Fruit fly (Drosophila melanogaster) whole organism, embryonic: ENCODE measurements around the gene Acp98AB.

Experiments used
- C15 ChIP-seq: fragments of 200-800 bp; sonication (Bioruptor generic); IDR thresholded peaks from 3 replicates; pipeline ENCODE4 v1.3.6; 2022; ENCODE audit warnings: missing biosample characterization, missing genetic modification characterization
- CG10431 ChIP-seq: fragments of 200-800 bp; sonication (Bioruptor generic); optimal IDR thresholded peaks from 3 replicates; lab custom pipeline; 2018; ENCODE audit warnings: missing biosample characterization, mild to moderate bottlenecking, missing genetic modification characterization
- CG11696 ChIP-seq: fragments of 200-800 bp; sonication (Bioruptor generic); IDR thresholded peaks from 2 replicates; pipeline ENCODE4 v1.3.6; 2022; ENCODE audit warnings: missing biosample characterization, missing genetic modification characterization
- CG11723 ChIP-seq: fragments of 200-800 bp; sonication (Bioruptor generic); optimal IDR thresholded peaks from 2 replicates; lab custom pipeline; 2017; ENCODE audit warnings: missing biosample characterization, mild to moderate bottlenecking, missing genetic modification characterization
- CG12659 ChIP-seq: fragments of 200-800 bp; sonication (Bioruptor generic); optimal IDR thresholded peaks from 3 replicates; lab custom pipeline; 2017; ENCODE audit warnings: mild to moderate bottlenecking, missing biosample characterization, missing genetic modification reagents, missing genetic modification characterization
- CG13287 ChIP-seq: fragments of 200-800 bp; sonication (Bioruptor generic); IDR thresholded peaks from 2 replicates; pipeline ENCODE4 v1.3.6; 2022; ENCODE audit warnings: missing biosample characterization, missing genetic modification characterization; ENCODE audit not compliant: partially characterized antibody
- CG13624 ChIP-seq: fragments of 200-800 bp; sonication (Bioruptor generic); optimal IDR thresholded peaks from 2 replicates; lab custom pipeline; 2016; ENCODE audit warnings: missing biosample characterization, missing genetic modification characterization
- CG14860 ChIP-seq: fragments of 200-800 bp; sonication (Bioruptor generic); IDR thresholded peaks from 3 replicates; pipeline ENCODE4 v1.3.6; 2022; ENCODE audit warnings: missing biosample characterization, missing genetic modification characterization; ENCODE audit not compliant: partially characterized antibody
- CG17359 ChIP-seq: fragments of 200-800 bp; sonication (Bioruptor generic); optimal IDR thresholded peaks from 3 replicates; lab custom pipeline; 2018; ENCODE audit warnings: missing biosample characterization, mild to moderate bottlenecking, missing genetic modification characterization, moderate library complexity
- CG3281 ChIP-seq: fragments of 200-800 bp; sonication (Bioruptor generic); optimal IDR thresholded peaks from 3 replicates; lab custom pipeline; 2017; ENCODE audit warnings: missing biosample characterization, mild to moderate bottlenecking, missing genetic modification characterization
- CG3407 ChIP-seq: fragments of 200-800 bp; sonication (Bioruptor generic); optimal IDR thresholded peaks from 2 replicates; lab custom pipeline; 2018; ENCODE audit warnings: missing biosample characterization, mild to moderate bottlenecking, missing genetic modification characterization
- CG3847 ChIP-seq: fragments of 200-800 bp; sonication (Bioruptor generic); IDR thresholded peaks from 2 replicates; pipeline ENCODE4 v1.3.6; 2022; ENCODE audit warnings: missing biosample characterization, missing genetic modification characterization
- CG42726 ChIP-seq: fragments of 200-800 bp; sonication (Bioruptor generic); IDR thresholded peaks from 2 replicates; pipeline ENCODE4 v1.3.6; 2022; ENCODE audit warnings: missing biosample characterization, missing genetic modification characterization; ENCODE audit not compliant: partially characterized antibody
- CG4424 ChIP-seq: fragments of 200-800 bp; sonication (Bioruptor generic); optimal IDR thresholded peaks from 3 replicates; lab custom pipeline; 2016; ENCODE audit warnings: missing biosample characterization, missing genetic modification characterization
- CG4707 ChIP-seq: fragments of 200-800 bp; sonication (Bioruptor generic); optimal IDR thresholded peaks from 2 replicates; lab custom pipeline; 2018; ENCODE audit warnings: missing biosample characterization, mild to moderate bottlenecking, missing genetic modification characterization, moderate library complexity
- CG6254 ChIP-seq: fragments of 200-800 bp; sonication (Bioruptor generic); optimal IDR thresholded peaks from 3 replicates; lab custom pipeline; 2017; ENCODE audit warnings: mild to moderate bottlenecking, missing biosample characterization, missing genetic modification reagents, missing genetic modification characterization
- CG6683 ChIP-seq: fragments of 200-800 bp; sonication (Bioruptor generic); optimal IDR thresholded peaks from 2 replicates; lab custom pipeline; 2017; ENCODE audit warnings: missing biosample characterization, mild to moderate bottlenecking, missing genetic modification characterization, missing genetic modification reagents
- CG6791 ChIP-seq: fragments of 200-800 bp; sonication (Bioruptor generic); IDR thresholded peaks from 3 replicates; pipeline ENCODE4 v1.3.6; 2022; ENCODE audit warnings: missing biosample characterization, missing genetic modification characterization; ENCODE audit not compliant: partially characterized antibody
- CkIIα-i1 ChIP-seq: fragments of 200-800 bp; sonication (Bioruptor generic); IDR thresholded peaks from 2 replicates; pipeline ENCODE4 v1.3.6; 2022; ENCODE audit warnings: missing biosample characterization, missing genetic modification characterization
- D ChIP-seq, 2 experiments: fragments of 200-800 bp in 1 of 2; fragments of >200 bp in 1 of 2; sonication (Bioruptor generic) in 1 of 2; optimal IDR thresholded peaks; 2 replicates in 1 of 2; 3 replicates in 1 of 2; lab custom pipeline; 2017; ENCODE audit warnings: mild to moderate bottlenecking in 1 of 2, missing biosample characterization in 1 of 2, missing genetic modification characterization in 1 of 2, missing genetic modification reagents in 1 of 2
- Dp ChIP-seq: fragments of 200-800 bp; sonication (Bioruptor generic); optimal IDR thresholded peaks from 2 replicates; lab custom pipeline; 2018; ENCODE audit warnings: missing biosample characterization, mild to moderate bottlenecking, missing genetic modification characterization, moderate library complexity
- Ets97D ChIP-seq: fragments of 200-800 bp; sonication (Bioruptor generic); optimal IDR thresholded peaks from 3 replicates; lab custom pipeline; 2016; ENCODE audit warnings: missing biosample characterization, missing genetic modification characterization
- H2.0 ChIP-seq: fragments of 200-800 bp; sonication (Bioruptor generic); IDR thresholded peaks from 2 replicates; pipeline ENCODE4 v1.3.6; 2022; ENCODE audit warnings: missing biosample characterization, missing genetic modification characterization
- Hr3 ChIP-seq: fragments of 200-800 bp; sonication (Bioruptor generic); optimal IDR thresholded peaks from 3 replicates; lab custom pipeline; 2016; ENCODE audit warnings: missing biosample characterization, missing genetic modification characterization
- Opbp ChIP-seq: fragments of 200-800 bp; sonication (Bioruptor generic); IDR thresholded peaks from 3 replicates; pipeline ENCODE4 v1.3.6; 2022; ENCODE audit warnings: missing biosample characterization, missing genetic modification characterization; ENCODE audit not compliant: partially characterized antibody
- PHDP ChIP-seq: fragments of 200-800 bp; sonication (Bioruptor generic); optimal IDR thresholded peaks from 3 replicates; lab custom pipeline; 2018; ENCODE audit warnings: missing biosample characterization, mild to moderate bottlenecking, missing genetic modification characterization, moderate library complexity
- Pdp1 ChIP-seq, 2 experiments: fragments of 200-800 bp; sonication (Bioruptor generic); optimal IDR thresholded peaks; 3 replicates each; lab custom pipeline; 2016; ENCODE audit warnings: missing biosample characterization in 2 of 2, missing genetic modification characterization in 2 of 2, mild to moderate bottlenecking in 1 of 2, moderate library complexity in 1 of 2
- Usf ChIP-seq: fragments of 200-800 bp; sonication (Bioruptor generic); optimal IDR thresholded peaks from 2 replicates; lab custom pipeline; 2017; ENCODE audit warnings: missing genotype, missing biosample characterization, missing genetic modification characterization
- btn ChIP-seq: fragments of 200-800 bp; sonication (Bioruptor generic); optimal IDR thresholded peaks from 2 replicates; lab custom pipeline; 2016; ENCODE audit warnings: missing biosample characterization, missing genetic modification characterization
- caup ChIP-seq: fragments of 200-800 bp; sonication (Bioruptor generic); optimal IDR thresholded peaks from 3 replicates; lab custom pipeline; 2017; ENCODE audit warnings: missing biosample characterization, mild to moderate bottlenecking, missing genetic modification characterization, moderate library complexity; ENCODE audit not compliant: severe bottlenecking
- cwo ChIP-seq: fragments of 200-800 bp; sonication (Bioruptor generic); optimal IDR thresholded peaks from 3 replicates; lab custom pipeline; 2017; ENCODE audit warnings: missing biosample characterization, missing genetic modification characterization, mild to moderate bottlenecking, moderate library complexity, missing genetic modification reagents
- dati ChIP-seq: fragments of 200-800 bp; sonication (Bioruptor generic); IDR thresholded peaks from 2 replicates; pipeline ENCODE4 v1.3.6; 2022; ENCODE audit warnings: missing biosample characterization, missing genetic modification characterization
- eyg ChIP-seq: fragments of 200-800 bp; sonication (Bioruptor generic); optimal IDR thresholded peaks from 3 replicates; lab custom pipeline; 2016; ENCODE audit warnings: missing biosample characterization, missing genetic modification characterization
- gsb ChIP-seq: fragments of 200-800 bp; sonication (Bioruptor generic); IDR thresholded peaks from 2 replicates; pipeline ENCODE4 v1.3.6; 2022; ENCODE audit warnings: missing biosample characterization, missing genetic modification characterization
- hkb ChIP-seq, 2 experiments: fragments of 200-800 bp in 1 of 2; fragments of >200 bp in 1 of 2; sonication (Bioruptor generic) in 1 of 2; IDR thresholded peaks in 1 of 2; optimal IDR thresholded peaks in 1 of 2; 2 replicates each; pipeline versions ENCODE4 v1.3.6 to Lab custom; 2017 to 2022; ENCODE audit warnings: missing biosample characterization in 1 of 2, missing genetic modification characterization in 1 of 2
- lmd ChIP-seq: fragments of 200-800 bp; sonication (Bioruptor generic); IDR thresholded peaks from 2 replicates; pipeline ENCODE4 v1.3.6; 2022; ENCODE audit warnings: missing biosample characterization, missing genetic modification characterization
- maf-S ChIP-seq: fragments of 200-800 bp; sonication (Bioruptor generic); optimal IDR thresholded peaks from 2 replicates; lab custom pipeline; 2016; ENCODE audit warnings: missing biosample characterization, missing genetic modification characterization
- mirr ChIP-seq: fragments of 200-800 bp; sonication (Bioruptor generic); optimal IDR thresholded peaks from 3 replicates; lab custom pipeline; 2018; ENCODE audit warnings: missing biosample characterization, mild to moderate bottlenecking, missing genetic modification characterization
- oc ChIP-seq: fragments of 200-800 bp; sonication (Bioruptor generic); optimal IDR thresholded peaks from 2 replicates; lab custom pipeline; 2018; ENCODE audit warnings: missing biosample characterization, mild to moderate bottlenecking, missing genetic modification characterization, moderate library complexity
- p53 ChIP-seq: fragments of 200-800 bp; sonication (Bioruptor generic); optimal IDR thresholded peaks from 2 replicates; lab custom pipeline; 2016; ENCODE audit warnings: missing biosample characterization, missing genetic modification characterization
- sima ChIP-seq: fragments of 200-800 bp; sonication (Bioruptor generic); optimal IDR thresholded peaks from 2 replicates; lab custom pipeline; 2016; ENCODE audit warnings: missing biosample characterization, missing genetic modification characterization
- trem ChIP-seq: fragments of 200-800 bp; optimal IDR thresholded peaks from 3 replicates; lab custom pipeline; 2019; ENCODE audit warnings: missing biosample characterization, mild to moderate bottlenecking, missing genetic modification characterization, moderate library complexity
- ttk ChIP-seq: fragments of 200-800 bp; sonication (Bioruptor generic); IDR thresholded peaks from 2 replicates; pipeline ENCODE4 v2.1.2; 2022; ENCODE audit warnings: missing biosample characterization, missing genetic modification characterization
- twi ChIP-seq: fragments of 200-800 bp; optimal IDR thresholded peaks from 2 replicates; lab custom pipeline; 2019; ENCODE audit warnings: missing biosample characterization, mild to moderate bottlenecking, missing genetic modification characterization, moderate library complexity
- tx ChIP-seq: fragments of 200-800 bp; sonication (Bioruptor generic); optimal IDR thresholded peaks from 2 replicates; lab custom pipeline; 2016; ENCODE audit warnings: missing biosample characterization, missing genetic modification characterization
- vvl ChIP-seq: fragments of 200-800 bp; sonication (Bioruptor generic); IDR thresholded peaks from 2 replicates; pipeline ENCODE4 v1.3.6; 2022; ENCODE audit warnings: missing biosample characterization, missing genetic modification characterization
- wor ChIP-seq: fragments of 200-800 bp; sonication (Bioruptor generic); IDR thresholded peaks from 2 replicates; pipeline ENCODE4 v1.3.6; 2022; ENCODE audit warnings: missing biosample characterization, missing genetic modification characterization
- zfh1 ChIP-seq: fragments of 200-800 bp; sonication (Bioruptor generic); IDR thresholded peaks from 3 replicates; pipeline ENCODE4 v1.3.6; 2022; ENCODE audit warnings: missing biosample characterization, missing genetic modification characterization

Acp98AB gene

DNA sequence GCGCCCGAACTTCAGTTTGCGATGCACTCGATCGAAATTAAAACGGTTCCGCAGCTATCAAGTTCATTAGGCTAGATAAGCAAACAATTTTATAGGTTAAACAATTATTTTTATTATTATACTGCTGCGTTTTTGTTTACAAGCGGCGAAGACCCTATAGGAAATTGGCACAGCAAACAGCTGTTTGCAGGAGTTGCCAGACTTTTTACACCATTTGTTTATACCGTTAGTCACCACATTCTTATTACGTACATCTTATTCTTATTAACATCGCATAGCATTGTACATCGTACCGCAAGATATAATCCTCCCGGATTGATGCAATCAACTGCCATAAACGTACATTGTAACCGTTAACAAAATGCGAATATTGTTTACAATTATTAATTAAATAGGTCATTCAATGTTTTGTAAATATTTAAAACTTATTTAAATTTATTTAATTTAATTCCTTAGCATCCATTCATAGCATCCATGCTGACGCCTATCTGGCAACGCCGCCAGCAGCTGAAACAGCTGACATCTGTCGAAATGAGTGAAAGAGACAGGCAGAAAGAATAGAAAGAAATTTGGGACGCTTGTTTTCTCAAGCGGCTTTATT, 12.0 kb downstream of the Acp98AB start, which contains the start of the genes CROT and CG12877 (continued):
- TF ChIP-seq CG17359 (peak; percentile 64), CG13624 (GFP tag; lab: Kevin White, UChicago) (peak; percentile 65), tx (GFP tag; lab: Kevin White, UChicago) (no peak), CG6683 (no peak), hkb (optimal IDR thresholded peaks at IDR 0.05; lab: Kevin White, UChicago) (no peak), hkb (GFP tag; IDR thresholded peaks at IDR 0.05; lab: Robert Waterston, UW) (peak; percentile 72), CG11723 (GFP tag; lab: Kevin White, UChicago) (peak; percentile 53), PHDP (peak; percentile 80), CG10431 (GFP tag; lab: Kevin White, UChicago) (no peak), CG3847 (GFP tag; lab: Robert Waterston, UW) (peak; percentile 86), sima (GFP tag; lab: Kevin White, UChicago) (no peak), dati (GFP tag; lab: Robert Waterston, UW) (no peak), H2.0 (peak; percentile 83), lmd (GFP tag; lab: Robert Waterston, UW) (peak; percentile 85), CG14860 (GFP tag; lab: Robert Waterston, UW) (no peak), C15 (no peak), CG3407 (GFP tag; lab: Kevin White, UChicago) (peak; percentile 43), mirr (GFP tag; lab: Kevin White, UChicago) (peak; percentile 11), CG11696 (GFP tag; lab: Robert Waterston, UW) (no peak), CG3281 (GFP tag; lab: Kevin White, UChicago) (peak; percentile 75), Dp (GFP tag; lab: Kevin White, UChicago) (peak; percentile 16), CG13287 (GFP tag; lab: Robert Waterston, UW) (peak; percentile 20; the same call in 1 of the 2 replicates), eyg (GFP tag; lab: Kevin White, UChicago) (no peak), Hr3 (GFP tag; lab: Kevin White, UChicago) (peak; percentile 89), Usf (GFP tag; lab: Kevin White, UChicago) (peak; percentile 74), Pdp1 (GFP tag; optimal IDR thresholded peaks at IDR 0.05; lab: Kevin White, UChicago) (peak in 1 of 2 experiments; percentile 55), D (optimal IDR thresholded peaks at IDR 0.05; lab: Kevin White, UChicago) (no peak), D (GFP tag; optimal IDR thresholded peaks at IDR 0.05; lab: Kevin White, UChicago) (peak; percentile 70), trem (tag; lab: Kevin White, UChicago) (peak; percentile 79), p53 (GFP tag; lab: Kevin White, UChicago) (no peak), CG4707 (GFP tag; lab: Kevin White, UChicago) (no peak), vvl (GFP tag; lab: Robert Waterston, UW) (peak; percentile 83), oc (tag; lab: Kevin White, UChicago) (peak; percentile 41), Ets97D (GFP tag; lab: Kevin White, UChicago) (peak; percentile 4), CG6791 (no peak), caup (GFP tag; lab: Kevin White, UChicago) (peak; percentile 58), ttk (GFP tag; lab: Robert Waterston, UW) (peak; percentile 79), CG4424 (GFP tag; lab: Kevin White, UChicago) (peak; percentile 73), gsb (no peak), maf-S (peak; percentile 30), CG12659 (GFP tag; lab: Kevin White, UChicago) (peak; percentile 86), CG6254 (GFP tag; lab: Kevin White, UChicago) (no peak), Opbp (GFP tag; lab: Robert Waterston, UW) (no peak), twi (tag; lab: Kevin White, UChicago) (peak; percentile 81), btn (no peak), wor (GFP tag; lab: Robert Waterston, UW) (peak; percentile 70), zfh1 (peak; percentile 76), cwo (GFP tag; lab: Kevin White, UChicago) (peak; percentile 46), CG42726 (no peak), CkIIα-i1 (GFP tag; lab: Robert Waterston, UW) (no peak)
